Worm (Caenorhabditis elegans) whole organism, L4 larva: ENCODE measurements around the gene F38A1.6.

Experiments
- F44E2.7 ChIP-seq: fragments of 200-800 bp; sonication (Bioruptor generic); IDR thresholded peaks from 2 replicates; pipeline ENCODE4 v2.1.2; 2022; ENCODE audit warnings: missing genetic modification characterization, missing compliant biosample characterization
- aha-1 ChIP-seq: fragments of 150-350 bp; peaks from one replicate; lab custom pipeline; 2014; ENCODE audit warnings: missing biosample characterization, missing genetic modification characterization
- ceh-82 ChIP-seq: sonication (generic microtip); optimal IDR thresholded peaks from 2 replicates; lab custom pipeline; 2017; ENCODE audit warnings: missing biosample characterization, missing genetic modification characterization
- cey-2 ChIP-seq: sonication (generic microtip); optimal IDR thresholded peaks from 3 replicates; lab custom pipeline; 2017; ENCODE audit warnings: missing genetic modification characterization, mild to moderate bottlenecking, missing compliant biosample characterization, antibody characterized with exemption, borderline replicate concordance; ENCODE audit not compliant: insufficient read depth
- daf-12 ChIP-seq: fragments of 150-350 bp; optimal IDR thresholded peaks from 2 replicates; lab custom pipeline; 2014; ENCODE audit warnings: missing biosample characterization, missing genetic modification reagents, missing genetic modification characterization
- daf-16 ChIP-seq, 3 experiments: sonication (generic microtip); optimal IDR thresholded peaks; 2 replicates each; lab custom pipeline; 2016 to 2017; ENCODE audit warnings: missing genetic modification characterization in 3 of 3, missing genetic modification reagents in 3 of 3, mild to moderate bottlenecking in 2 of 3, missing compliant biosample characterization in 2 of 3, missing biosample characterization in 1 of 3, moderate library complexity in 1 of 3
- daf-19 ChIP-seq: fragments of 200-800 bp; sonication (Bioruptor generic); conservative IDR thresholded peaks from 2 replicates; pipeline ENCODE4 v1.3.6; 2022; ENCODE audit warnings: missing genetic modification characterization, missing compliant biosample characterization
- dmd-6 ChIP-seq: fragments of 200-800 bp; sonication (Bioruptor generic); IDR thresholded peaks from 2 replicates; pipeline ENCODE4 v1.3.6; 2022; ENCODE audit warnings: missing genetic modification reagents, missing genetic modification characterization, missing compliant biosample characterization
- dmd-8 ChIP-seq: fragments of 200-800 bp; sonication (Bioruptor generic); IDR thresholded peaks from 2 replicates; pipeline ENCODE4 v1.3.6; 2022; ENCODE audit warnings: missing genetic modification characterization, missing compliant biosample characterization
- dve-1 ChIP-seq: sonication (generic microtip); optimal IDR thresholded peaks from 2 replicates; lab custom pipeline; 2017; ENCODE audit warnings: antibody characterized with exemption, mild to moderate bottlenecking, missing genetic modification characterization, missing compliant biosample characterization; ENCODE audit not compliant: insufficient read depth
- egl-27 ChIP-seq: sonication (generic microtip); optimal IDR thresholded peaks from 3 replicates; lab custom pipeline; 2017; ENCODE audit warnings: missing biosample characterization, missing genetic modification reagents, missing genetic modification characterization
- egl-43 ChIP-seq: fragments of 200-800 bp; sonication (Bioruptor generic); IDR thresholded peaks from 2 replicates; pipeline ENCODE4 v1.3.6; 2022; ENCODE audit warnings: missing genetic modification reagents, missing genetic modification characterization, missing compliant biosample characterization
- fkh-10 ChIP-seq: fragments of 150-350 bp; optimal IDR thresholded peaks from 2 replicates; lab custom pipeline; 2014; ENCODE audit warnings: missing biosample characterization, missing genetic modification reagents, missing genetic modification characterization
- hmg-1.1 ChIP-seq: fragments of 200-800 bp; sonication (Bioruptor generic); IDR thresholded peaks from 2 replicates; pipeline ENCODE4 v1.3.6; 2022; ENCODE audit warnings: missing genetic modification reagents, missing genetic modification characterization, missing compliant biosample characterization
- lim-7 ChIP-seq: fragments of 200-800 bp; sonication (Bioruptor generic); IDR thresholded peaks from 2 replicates; pipeline ENCODE4 v1.3.6; 2022; ENCODE audit warnings: missing genetic modification characterization, missing compliant biosample characterization
- lin-39 ChIP-seq: fragments of 150-350 bp; optimal IDR thresholded peaks from 2 replicates; lab custom pipeline; 2014; ENCODE audit warnings: missing biosample characterization, missing genetic modification reagents, missing genetic modification characterization
- lsy-2 ChIP-seq, 2 experiments: fragments of 150-350 bp in 1 of 2; sonication (generic microtip) in 1 of 2; optimal IDR thresholded peaks; 2 replicates each; lab custom pipeline; 2014 to 2017; ENCODE audit warnings: missing biosample characterization in 2 of 2, missing genetic modification characterization in 2 of 2
- madf-5 ChIP-seq, 2 experiments: fragments of 200-800 bp; sonication (Bioruptor generic); IDR thresholded peaks; 2 replicates each; pipeline ENCODE4 v1.3.6; 2022; ENCODE audit warnings: missing compliant biosample characterization in 2 of 2, missing genetic modification characterization in 2 of 2
- mdt-29 ChIP-seq: fragments of 200-800 bp; sonication (Bioruptor generic); IDR thresholded peaks from 2 replicates; pipeline ENCODE4 v1.3.6; 2022; ENCODE audit warnings: missing genetic modification reagents, missing genetic modification characterization, missing compliant biosample characterization
- mxl-3 ChIP-seq: fragments of 200-800 bp; sonication (Bioruptor generic); optimal IDR thresholded peaks from 2 replicates; lab custom pipeline; 2018; ENCODE audit warnings: mild to moderate bottlenecking, missing genetic modification characterization, missing compliant biosample characterization
- nhr-11 ChIP-seq: fragments of 150-350 bp; optimal IDR thresholded peaks from 2 replicates; lab custom pipeline; 2014; ENCODE audit warnings: missing biosample characterization, missing genetic modification characterization
- nhr-25 ChIP-seq: sonication (generic microtip); optimal IDR thresholded peaks from 2 replicates; lab custom pipeline; 2017; ENCODE audit warnings: missing genetic modification characterization, mild to moderate bottlenecking, missing compliant biosample characterization, antibody characterized with exemption, moderate library complexity, borderline replicate concordance; ENCODE audit not compliant: insufficient read depth
- nhr-28 ChIP-seq: fragments of 150-350 bp; optimal IDR thresholded peaks from 2 replicates; lab custom pipeline; 2014; ENCODE audit warnings: missing biosample characterization, missing genetic modification characterization
- nhr-77 ChIP-seq: fragments of 150-350 bp; optimal IDR thresholded peaks from 2 replicates; lab custom pipeline; 2014; ENCODE audit warnings: missing biosample characterization, missing genetic modification characterization
- pha-4 ChIP-seq, 2 experiments: fragments of 150-350 bp in 1 of 2; fragments of 200-800 bp in 1 of 2; sonication (Bioruptor generic) in 1 of 2; IDR thresholded peaks in 1 of 2; optimal IDR thresholded peaks in 1 of 2; 2 replicates each; pipeline versions ENCODE4 v1.3.6 to Lab custom; 2014 to 2022; ENCODE audit warnings: missing genetic modification characterization in 2 of 2, missing genetic modification reagents in 2 of 2, missing biosample characterization in 1 of 2, missing compliant biosample characterization in 1 of 2
- pqm-1 ChIP-seq: sonication (generic microtip); optimal IDR thresholded peaks from 2 replicates; lab custom pipeline; 2017; ENCODE audit warnings: missing biosample characterization, missing genetic modification characterization
- rbr-2 ChIP-seq: sonication (generic microtip); optimal IDR thresholded peaks from 2 replicates; lab custom pipeline; 2016; ENCODE audit warnings: missing genotype, missing genetic modification characterization, missing compliant biosample characterization
- saeg-2 ChIP-seq: fragments of 200-800 bp; sonication (Bioruptor generic); IDR thresholded peaks from 2 replicates; pipeline ENCODE4 v1.3.6; 2022; ENCODE audit warnings: missing genetic modification reagents, missing genetic modification characterization, missing compliant biosample characterization
- set-16 ChIP-seq: fragments of 200-800 bp; sonication (Bioruptor generic); IDR thresholded peaks from 2 replicates; pipeline ENCODE4 v1.3.6; 2022; ENCODE audit warnings: missing genetic modification reagents, missing genetic modification characterization, missing compliant biosample characterization
- skn-1 ChIP-seq: fragments of 150-350 bp; optimal IDR thresholded peaks from 2 replicates; lab custom pipeline; 2014; ENCODE audit warnings: missing biosample characterization, missing genetic modification characterization
- snpc-1.2 ChIP-seq: fragments of 200-800 bp; sonication (Bioruptor generic); IDR thresholded peaks from 2 replicates; pipeline ENCODE4 v1.3.6; 2022; ENCODE audit warnings: missing genetic modification reagents, missing genetic modification characterization, missing compliant biosample characterization
- spr-3 ChIP-seq: fragments of 200-800 bp; sonication (Bioruptor generic); optimal IDR thresholded peaks from 2 replicates; lab custom pipeline; 2018; ENCODE audit warnings: mild to moderate bottlenecking, missing genetic modification characterization, missing compliant biosample characterization
- unc-39 ChIP-seq: sonication (generic microtip); optimal IDR thresholded peaks from 2 replicates; lab custom pipeline; 2017; ENCODE audit warnings: missing biosample characterization, missing genetic modification characterization
- vab-7 ChIP-seq: fragments of 200-800 bp; sonication (Bioruptor generic); IDR thresholded peaks from 2 replicates; pipeline ENCODE4 v1.3.6; 2022; ENCODE audit warnings: missing genetic modification reagents, missing genetic modification characterization, missing compliant biosample characterization
- zag-1 ChIP-seq: fragments of 150-350 bp; optimal IDR thresholded peaks from 2 replicates; lab custom pipeline; 2014; ENCODE audit warnings: missing biosample characterization, missing genetic modification characterization
- ztf-11 ChIP-seq: fragments of 150-350 bp; optimal IDR thresholded peaks from 2 replicates; lab custom pipeline; 2014; ENCODE audit warnings: missing biosample characterization, missing genetic modification characterization

The F38A1.6 gene

DNA sequence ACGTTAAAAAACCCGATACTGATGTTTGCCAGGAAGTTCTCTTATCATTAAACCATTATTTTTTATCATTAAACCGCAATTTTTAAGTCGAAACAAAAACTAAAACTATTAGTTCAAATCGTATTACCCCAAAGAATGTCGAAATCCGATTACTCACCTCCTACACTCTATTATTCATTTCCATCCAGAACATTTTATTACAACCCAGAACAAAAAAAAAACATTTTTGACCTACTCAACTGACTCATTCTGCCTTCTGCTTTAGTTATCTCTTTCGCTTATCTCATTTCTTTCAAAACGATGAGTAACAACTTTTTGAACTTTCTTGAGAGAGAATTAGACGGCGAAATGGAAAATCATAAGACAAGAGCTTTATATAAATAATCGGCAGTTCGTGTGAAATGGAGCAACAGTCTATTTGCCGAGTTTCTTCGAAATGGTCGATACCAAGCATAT is 23.0 kb upstream of the F38A1.6 start, which contains the start of gene W09G12.7:
TSS of gene W09G12.7 (plus strand) at position 406 of the 456 bp plus-strand sequence.
- no peak for TF ChIP-seq rbr-2 (tag; lab: Kevin White, UChicago)
- peak; percentile 32 for TF ChIP-seq nhr-28 (tag; lab: Kevin White, UChicago)
- no peak for TF ChIP-seq cey-2 (tag; lab: Kevin White, UChicago)
- no peak for TF ChIP-seq dmd-8 (GFP tag; lab: Robert Waterston, UW)
- TF ChIP-seq lsy-2 (tag; optimal IDR thresholded peaks at IDR 0.05; lab: Kevin White, UChicago), result no peak
- TF ChIP-seq daf-19 (GFP tag; lab: Robert Waterston, UW), result no peak
- no peak for TF ChIP-seq hmg-1.1
- TF ChIP-seq lin-39, result no peak
- no peak for TF ChIP-seq set-16 (GFP tag; lab: Robert Waterston, UW)
- peak; percentile 79 for TF ChIP-seq pqm-1 (tag; lab: Kevin White, UChicago)
- no peak for TF ChIP-seq daf-16 (GFP tag; optimal IDR thresholded peaks at IDR 0.05; lab: Kevin White, UChicago)
- TF ChIP-seq daf-16 (tag; optimal IDR thresholded peaks at IDR 0.05; lab: Kevin White, UChicago), result peak; percentile 6
- TF ChIP-seq daf-12, result no peak
- peak; percentile 47 for TF ChIP-seq nhr-77
- TF ChIP-seq unc-39 (tag; lab: Kevin White, UChicago), result no peak
- TF ChIP-seq zag-1 (tag; lab: Kevin White, UChicago), result no peak
- TF ChIP-seq dmd-6 (GFP tag; lab: Robert Waterston, UW), result peak; percentile 67
- TF ChIP-seq dve-1 (tag; lab: Kevin White, UChicago), result peak; percentile 41

DNA sequence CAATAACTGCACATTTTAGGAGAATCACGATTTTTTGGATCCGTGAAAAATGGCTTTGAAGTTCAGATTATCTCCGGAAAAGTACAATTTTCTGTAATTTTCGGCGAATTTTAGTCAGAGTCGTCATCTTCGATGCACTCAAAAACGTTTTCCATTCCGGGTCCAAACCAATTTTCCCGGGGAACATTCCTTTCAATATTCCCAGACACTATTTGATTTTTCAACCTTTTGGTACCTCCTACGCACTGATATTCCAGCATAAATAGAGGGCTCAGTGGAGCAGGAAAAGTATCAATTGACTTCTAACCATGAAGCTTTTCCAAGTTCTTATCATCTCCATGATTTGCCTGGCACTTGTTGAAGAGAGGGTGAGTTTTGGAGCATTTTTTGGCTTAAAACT is 20.1 kb upstream of the F38A1.6 start, which contains the start of gene W09G12.6:
TSS of gene W09G12.6 (plus strand) at position 301 of the 400 bp plus-strand sequence.
- TF ChIP-seq mdt-29 (GFP tag; lab: Robert Waterston, UW) (no peak), nhr-11 (tag; lab: Kevin White, UChicago) (no peak), egl-27 (tag; lab: Kevin White, UChicago) (no peak), vab-7 (GFP tag; lab: Robert Waterston, UW) (no peak), ceh-82 (tag; lab: Kevin White, UChicago) (no peak), saeg-2 (GFP tag; lab: Robert Waterston, UW) (no peak), nhr-28 (tag; lab: Kevin White, UChicago) (no peak), dmd-8 (GFP tag; lab: Robert Waterston, UW) (no peak), lim-7 (GFP tag; lab: Robert Waterston, UW) (no peak), nhr-77 (no peak), F44E2.7 (GFP tag; lab: Robert Waterston, UW) (no peak), snpc-1.2 (GFP tag; lab: Robert Waterston, UW) (no peak), pha-4 (GFP tag; IDR thresholded peaks at IDR 0.05; lab: Robert Waterston, UW) (no peak), pha-4 (tag; optimal IDR thresholded peaks at IDR 0.05; lab: Kevin White, UChicago) (no peak), spr-3 (GFP tag; lab: Kevin White, UChicago) (no peak), ztf-11 (tag; lab: Kevin White, UChicago) (no peak), mxl-3 (no peak)

DNA sequence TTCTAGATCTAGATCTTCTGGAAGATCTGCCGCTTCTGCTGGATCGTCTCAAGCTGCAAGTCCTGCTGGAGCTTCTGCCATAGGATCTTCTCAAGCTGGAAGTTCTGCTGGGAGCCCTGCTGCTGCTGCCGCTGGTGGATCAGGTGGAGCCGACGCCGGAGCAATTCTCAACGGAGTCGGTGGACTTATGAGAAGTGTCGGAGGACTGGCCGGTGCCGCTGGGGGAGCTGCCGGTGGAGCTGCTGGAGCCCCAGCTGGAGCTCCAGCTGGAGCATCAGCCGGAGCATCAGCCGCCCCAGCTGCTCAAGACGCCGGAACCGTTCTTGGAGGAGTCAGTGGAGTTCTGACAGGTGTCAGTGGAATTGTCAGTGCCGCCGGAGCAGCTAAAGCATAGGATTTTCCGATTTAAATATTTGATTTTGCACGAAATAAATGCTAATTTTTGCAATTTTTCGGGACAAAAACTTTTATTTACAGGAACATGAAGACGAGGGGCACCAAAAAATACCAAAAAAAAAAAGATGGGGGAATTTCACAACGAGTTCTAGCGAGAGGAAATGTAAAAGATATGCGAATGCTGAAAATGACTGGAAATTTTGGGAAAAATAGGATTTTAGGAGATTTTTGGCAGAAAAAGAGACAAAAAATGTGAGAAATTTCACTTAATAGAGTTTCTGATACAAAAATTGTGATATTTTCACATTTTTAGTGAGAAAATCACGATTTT is 19.1 kb upstream of the F38A1.6 start:
- no peak for TF ChIP-seq ztf-11 (tag; lab: Kevin White, UChicago)
- no peak for TF ChIP-seq fkh-10 (GFP tag; lab: Kevin White, UChicago)
- TF ChIP-seq set-16 (GFP tag; lab: Robert Waterston, UW), result peak; percentile 99
- peak; percentile 90 for TF ChIP-seq aha-1 (tag; lab: Kevin White, UChicago)
- TF ChIP-seq pha-4 (GFP tag; IDR thresholded peaks at IDR 0.05; lab: Robert Waterston, UW), result peak; percentile 69; the same call in 1 of the 2 replicates
- no peak for TF ChIP-seq pha-4 (tag; optimal IDR thresholded peaks at IDR 0.05; lab: Kevin White, UChicago)
- 0 out of 4 replicates have a peak, but pooled peaks of 1 of the 2 experiments have one; percentile 35 for TF ChIP-seq madf-5 (GFP tag; IDR thresholded peaks at IDR 0.05; lab: Robert Waterston, UW)
- TF ChIP-seq egl-43 (GFP tag; lab: Robert Waterston, UW), result peak; percentile 63
- no peak for TF ChIP-seq skn-1 (tag; lab: Kevin White, UChicago)
- 0 out of 2 replicates have a peak, but pooled peaks have one; percentile 40 for TF ChIP-seq snpc-1.2 (GFP tag; lab: Robert Waterston, UW)
- TF ChIP-seq nhr-25 (tag; lab: Kevin White, UChicago), result no peak
